Fruit fly (Drosophila melanogaster) whole organism, embryonic: ENCODE data around the gene Nazo.

Experiments
- Eip74EF ChIP-seq, 2 experiments: fragments of 200-800 bp in 1 of 2; fragments of >200 bp in 1 of 2; sonication (Bioruptor generic) in 1 of 2; optimal IDR thresholded peaks; 2 replicates each; lab custom pipeline; 2017 to 2019; ENCODE audit warnings: missing biosample characterization in 2 of 2, missing genetic modification characterization in 2 of 2, mild to moderate bottlenecking in 1 of 2, moderate library complexity in 1 of 2
- Meics ChIP-seq: fragments of 200-800 bp; sonication (Bioruptor generic); optimal IDR thresholded peaks from 2 replicates; lab custom pipeline; 2017; ENCODE audit warnings: missing biosample characterization, mild to moderate bottlenecking, missing genetic modification characterization

DNA sequence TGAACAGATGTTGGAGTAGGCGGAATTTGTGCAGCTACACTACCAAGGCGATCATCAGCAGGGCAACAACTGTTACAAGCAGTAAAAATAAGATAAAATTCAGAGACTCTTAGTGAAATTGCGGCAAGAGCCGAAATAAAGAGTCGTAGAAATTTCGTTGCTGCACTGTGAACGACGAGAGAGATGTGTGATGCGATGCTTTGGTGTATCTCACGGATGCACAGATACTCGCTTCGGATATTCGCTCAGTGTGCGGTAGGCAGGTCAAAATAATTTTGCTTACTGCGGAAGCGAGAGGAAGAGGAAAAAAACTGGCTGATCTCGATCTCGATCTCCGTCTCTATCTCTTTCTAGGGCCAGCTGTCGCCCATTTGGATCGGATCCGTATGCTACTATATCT is 1.1 kb downstream of the Nazo start:
- TF ChIP-seq Eip74EF (GFP tag; optimal IDR thresholded peaks at IDR 0.05; lab: Kevin White, UChicago) = no peak
- no peak for TF ChIP-seq Meics
